Worm (Caenorhabditis elegans): ENCODE data around the gene sri-70.

- no peak for TF ChIP-seq pes-1 (GFP tag; IDR thresholded peaks at IDR 0.05)
- TF ChIP-seq flt-1 (GFP tag; IDR thresholded peaks at IDR 0.05), result no peak
- TF ChIP-seq ets-7 (tag; optimal IDR thresholded peaks at IDR 0.05), result no peak
- no peak for TF ChIP-seq ama-1 (optimal IDR thresholded peaks at IDR 0.05)
- TF ChIP-seq hnd-1 (tag; optimal IDR thresholded peaks at IDR 0.05), result no peak
Observed at ce11 chrV:17258244-17258643, 44.6 kb upstream of the sri-70 start.
